Fruit fly (Drosophila melanogaster) whole organism, embryonic: ENCODE data around the gene CG31683.
A peak's percentile ranks its signal among the peaks of the same experiment; 100 is the strongest.

ENCODE experiments used
- BEAF-32 ChIP-seq: fragments of 200-800 bp; sonication (Bioruptor generic); optimal IDR thresholded peaks from 3 replicates; lab custom pipeline; 2017; ENCODE audit warnings: missing biosample characterization, missing genetic modification characterization, mild to moderate bottlenecking, moderate library complexity, missing genetic modification reagents
- BtbVII ChIP-seq: fragments of 200-800 bp; sonication (Bioruptor generic); optimal IDR thresholded peaks from 3 replicates; lab custom pipeline; 2017; ENCODE audit warnings: missing biosample characterization, mild to moderate bottlenecking, missing genetic modification characterization
- CG10267 ChIP-seq: fragments of 200-800 bp; sonication (Bioruptor generic); optimal IDR thresholded peaks from 2 replicates; lab custom pipeline; 2018; ENCODE audit warnings: missing biosample characterization, mild to moderate bottlenecking, missing genetic modification characterization, moderate library complexity
- CG10959 ChIP-seq: fragments of 200-800 bp; sonication (Bioruptor generic); IDR thresholded peaks from 2 replicates; pipeline ENCODE4 v1.3.6; 2022; ENCODE audit warnings: missing biosample characterization, missing genetic modification characterization
- CG12769 ChIP-seq: fragments of 200-800 bp; sonication (Bioruptor generic); optimal IDR thresholded peaks from 2 replicates; lab custom pipeline; 2019; ENCODE audit warnings: missing biosample characterization, mild to moderate bottlenecking, missing genetic modification characterization, moderate library complexity
- CG13894 ChIP-seq: fragments of 200-800 bp; sonication (Bioruptor generic); optimal IDR thresholded peaks from 3 replicates; lab custom pipeline; 2018; ENCODE audit warnings: missing biosample characterization, mild to moderate bottlenecking, missing genetic modification characterization, moderate library complexity
- CG15011 ChIP-seq: fragments of 200-800 bp; sonication (Bioruptor generic); optimal IDR thresholded peaks from 3 replicates; lab custom pipeline; 2018; ENCODE audit warnings: missing biosample characterization, mild to moderate bottlenecking, missing genetic modification characterization
- CG17912 ChIP-seq: fragments of 200-800 bp; sonication (Bioruptor generic); optimal IDR thresholded peaks from 2 replicates; lab custom pipeline; 2018; ENCODE audit warnings: missing biosample characterization, mild to moderate bottlenecking, missing genetic modification characterization
- CG2199 ChIP-seq: fragments of 200-800 bp; sonication (Bioruptor generic); IDR thresholded peaks from 3 replicates; pipeline ENCODE4 v1.3.6; 2022; ENCODE audit warnings: missing biosample characterization, missing genetic modification characterization
- CG4404 ChIP-seq: fragments of 200-800 bp; sonication (Bioruptor generic); IDR thresholded peaks from 2 replicates; pipeline ENCODE4 v1.3.6; 2022; ENCODE audit warnings: missing biosample characterization, missing genetic modification characterization
- CG7556 ChIP-seq: fragments of 200-800 bp; sonication (Bioruptor generic); optimal IDR thresholded peaks from 2 replicates; lab custom pipeline; 2017; ENCODE audit warnings: missing biosample characterization, mild to moderate bottlenecking, missing genetic modification characterization
- CG8388 ChIP-seq: fragments of 200-800 bp; sonication (Bioruptor generic); optimal IDR thresholded peaks from 2 replicates; lab custom pipeline; 2019; ENCODE audit warnings: missing biosample characterization, mild to moderate bottlenecking, missing genetic modification characterization, moderate library complexity
- Chrac-16 ChIP-seq: fragments of 200-800 bp; sonication (Bioruptor generic); optimal IDR thresholded peaks from 3 replicates; lab custom pipeline; 2016; ENCODE audit warnings: missing biosample characterization, missing genetic modification characterization
- Drgx ChIP-seq: fragments of 200-800 bp; sonication (Bioruptor generic); IDR thresholded peaks from 2 replicates; pipeline ENCODE4 v1.3.6; 2022; ENCODE audit warnings: missing biosample characterization, missing genetic modification characterization
- HLHmδ ChIP-seq: fragments of 200-800 bp; sonication (Bioruptor generic); optimal IDR thresholded peaks from 2 replicates; lab custom pipeline; 2018; ENCODE audit warnings: missing biosample characterization, mild to moderate bottlenecking, missing genetic modification characterization, moderate library complexity
- HmgZ ChIP-seq: fragments of 200-800 bp; sonication (Bioruptor generic); optimal IDR thresholded peaks from 2 replicates; lab custom pipeline; 2018; ENCODE audit warnings: missing biosample characterization, mild to moderate bottlenecking, missing genetic modification characterization
- Jarid2 ChIP-seq: fragments of 200-800 bp; sonication (Bioruptor generic); optimal IDR thresholded peaks from 3 replicates; lab custom pipeline; 2017; ENCODE audit warnings: mild to moderate bottlenecking, missing biosample characterization, missing genetic modification reagents, missing genetic modification characterization
- MTF-1 ChIP-seq: fragments of 200-800 bp; sonication (Bioruptor generic); optimal IDR thresholded peaks from 2 replicates; lab custom pipeline; 2018; ENCODE audit warnings: missing biosample characterization, mild to moderate bottlenecking, missing genetic modification characterization, borderline replicate concordance
- Med ChIP-seq: fragments of 200-800 bp; sonication (Bioruptor generic); peaks from one replicate; lab custom pipeline; 2016; ENCODE audit warnings: missing biosample characterization, missing genetic modification characterization, mild to moderate bottlenecking, inconsistent platforms, moderate library complexity
- Nf-YB ChIP-seq: fragments of 200-800 bp; sonication (Bioruptor generic); optimal IDR thresholded peaks from 3 replicates; lab custom pipeline; 2019; ENCODE audit warnings: missing biosample characterization, mild to moderate bottlenecking, missing genetic modification characterization, moderate library complexity
- Pdp1 ChIP-seq, 2 experiments: fragments of 200-800 bp; sonication (Bioruptor generic); optimal IDR thresholded peaks; 3 replicates each; lab custom pipeline; 2016; ENCODE audit warnings: missing biosample characterization in 2 of 2, missing genetic modification characterization in 2 of 2, mild to moderate bottlenecking in 1 of 2, moderate library complexity in 1 of 2
- Poxn ChIP-seq: fragments of 200-800 bp; sonication (Bioruptor generic); IDR thresholded peaks from 2 replicates; pipeline ENCODE4 v1.3.6; 2022; ENCODE audit warnings: missing biosample characterization, missing genetic modification characterization
- Sox100B ChIP-seq: fragments of 200-800 bp; sonication (Bioruptor generic); optimal IDR thresholded peaks from 3 replicates; lab custom pipeline; 2018; ENCODE audit warnings: missing biosample characterization, mild to moderate bottlenecking, missing genetic modification characterization
- Xrp1 ChIP-seq: fragments of 200-800 bp; sonication (Bioruptor generic); IDR thresholded peaks from 2 replicates; pipeline ENCODE4 v1.3.6; 2022; ENCODE audit warnings: missing biosample characterization, missing genetic modification characterization
- ara ChIP-seq: fragments of 200-800 bp; sonication (Bioruptor generic); IDR thresholded peaks from 2 replicates; pipeline ENCODE4 v1.3.6; 2022; ENCODE audit warnings: missing biosample characterization, missing genetic modification characterization
- chinmo ChIP-seq: fragments of 200-800 bp; sonication (Bioruptor generic); IDR thresholded peaks from 4 replicates; pipeline ENCODE4 v1.3.6; 2022; ENCODE audit warnings: missing biosample characterization, missing genetic modification characterization; ENCODE audit not compliant: partially characterized antibody
- chm ChIP-seq: fragments of 200-800 bp; sonication (Bioruptor generic); IDR thresholded peaks from 2 replicates; pipeline ENCODE4 v1.3.6; 2022; ENCODE audit warnings: missing biosample characterization, missing genetic modification characterization
- ci ChIP-seq: fragments of 200-800 bp; sonication (Bioruptor generic); IDR thresholded peaks from 3 replicates; pipeline ENCODE4 v1.3.6; 2022; ENCODE audit warnings: missing biosample characterization, missing genetic modification characterization
- crol ChIP-seq: fragments of 200-800 bp; sonication (Bioruptor generic); IDR thresholded peaks from 2 replicates; pipeline ENCODE4 v1.3.6; 2022; ENCODE audit warnings: missing biosample characterization, missing genetic modification characterization
- gcm ChIP-seq: fragments of 200-800 bp; sonication (Bioruptor generic); optimal IDR thresholded peaks from 2 replicates; lab custom pipeline; 2019; ENCODE audit warnings: missing biosample characterization, mild to moderate bottlenecking, missing genetic modification characterization, moderate library complexity
- kah ChIP-seq: fragments of 200-800 bp; sonication (Bioruptor generic); optimal IDR thresholded peaks from 2 replicates; lab custom pipeline; 2018; ENCODE audit warnings: missing biosample characterization, mild to moderate bottlenecking, missing genetic modification characterization
- kni ChIP-seq: fragments of 200-800 bp; sonication (Bioruptor generic); optimal IDR thresholded peaks from 3 replicates; lab custom pipeline; 2017; ENCODE audit warnings: mild to moderate bottlenecking, missing biosample characterization, missing genetic modification reagents, missing genetic modification characterization
- lmd ChIP-seq: fragments of 200-800 bp; sonication (Bioruptor generic); IDR thresholded peaks from 2 replicates; pipeline ENCODE4 v1.3.6; 2022; ENCODE audit warnings: missing biosample characterization, missing genetic modification characterization
- lola ChIP-seq, 3 experiments: fragments of >200 bp in 2 of 3; fragments of 200-800 bp in 1 of 3; sonication (Bioruptor generic) in 1 of 3; optimal IDR thresholded peaks; 2 replicates each; lab custom pipeline; 2017 to 2019; ENCODE audit warnings: missing biosample characterization in 3 of 3, missing genetic modification characterization in 3 of 3, mild to moderate bottlenecking in 1 of 3, moderate library complexity in 1 of 3
- lov ChIP-seq, 2 experiments: fragments of 200-800 bp in 1 of 2; fragments of >200 bp in 1 of 2; sonication (Bioruptor generic) in 1 of 2; IDR thresholded peaks in 1 of 2; optimal IDR thresholded peaks in 1 of 2; 2 replicates in 1 of 2; 3 replicates in 1 of 2; pipeline versions ENCODE4 v1.3.6 to Lab custom; 2017 to 2022; ENCODE audit warnings: missing biosample characterization in 1 of 2, missing genetic modification characterization in 1 of 2
- pfk ChIP-seq: fragments of 200-800 bp; sonication (Bioruptor generic); optimal IDR thresholded peaks from 2 replicates; lab custom pipeline; 2018; ENCODE audit warnings: missing biosample characterization, mild to moderate bottlenecking, missing genetic modification characterization, moderate library complexity
- pros ChIP-seq: fragments of 200-800 bp; sonication (Bioruptor generic); optimal IDR thresholded peaks from 3 replicates; lab custom pipeline; 2019; ENCODE audit warnings: missing biosample characterization, mild to moderate bottlenecking, missing genetic modification characterization, moderate library complexity
- rib ChIP-seq: fragments of 200-800 bp; sonication (Bioruptor generic); IDR thresholded peaks from 2 replicates; pipeline ENCODE4 v1.3.6; 2022; ENCODE audit warnings: missing biosample characterization, missing genetic modification characterization
- sd ChIP-seq: fragments of 200-800 bp; sonication (Bioruptor generic); optimal IDR thresholded peaks from 3 replicates; lab custom pipeline; 2018; ENCODE audit warnings: missing biosample characterization, mild to moderate bottlenecking, missing genetic modification characterization, moderate library complexity
- sens ChIP-seq: fragments of 200-800 bp; sonication (Bioruptor generic); peaks from one replicate; lab custom pipeline; 2016; ENCODE audit warnings: missing biosample characterization, missing genetic modification characterization
- trem ChIP-seq: fragments of 200-800 bp; optimal IDR thresholded peaks from 3 replicates; lab custom pipeline; 2019; ENCODE audit warnings: missing biosample characterization, mild to moderate bottlenecking, missing genetic modification characterization, moderate library complexity
- twi ChIP-seq: fragments of 200-800 bp; optimal IDR thresholded peaks from 2 replicates; lab custom pipeline; 2019; ENCODE audit warnings: missing biosample characterization, mild to moderate bottlenecking, missing genetic modification characterization, moderate library complexity
- zen ChIP-seq: fragments of 200-800 bp; sonication (Bioruptor generic); optimal IDR thresholded peaks from 3 replicates; lab custom pipeline; 2018; ENCODE audit warnings: missing biosample characterization, mild to moderate bottlenecking, missing genetic modification characterization, moderate library complexity

The CG31683 gene

DNA sequence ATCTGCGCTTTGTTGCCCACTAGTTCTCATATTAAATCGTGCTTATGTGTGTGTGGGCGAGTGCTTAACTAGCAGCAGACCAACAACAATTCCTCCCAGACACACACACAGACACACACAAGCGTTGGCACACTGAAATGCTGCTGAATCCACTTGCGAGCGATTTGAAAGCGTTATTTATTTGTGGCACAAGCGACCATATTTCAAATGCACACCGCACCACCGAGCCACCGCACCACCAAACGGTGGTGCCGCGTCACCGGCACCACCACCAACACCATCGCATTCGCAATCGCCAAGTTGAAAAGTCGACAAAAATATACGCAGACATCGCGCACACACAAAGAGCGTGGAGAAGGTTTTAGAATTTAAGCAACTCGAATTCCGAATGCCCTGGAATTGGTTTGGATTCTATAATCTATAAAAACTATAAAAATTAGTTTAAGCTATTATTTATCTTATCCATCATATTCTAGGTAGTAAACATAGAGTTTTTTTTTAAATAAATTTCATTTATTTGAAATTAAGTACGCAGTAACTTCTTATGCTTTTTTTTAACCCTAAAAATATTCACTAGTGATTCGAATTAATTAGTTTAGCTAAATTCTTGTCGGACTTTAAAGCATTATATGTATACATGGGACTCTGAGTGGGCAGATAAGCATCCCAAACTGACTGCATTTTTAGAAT, 28.9 kb upstream of the CG31683 start (continued):
- TF ChIP-seq CG7556 (GFP tag; lab: Kevin White, UChicago) (peak; percentile 21), CG12769 (peak; percentile 26), CG13894 (tag; lab: Kevin White, UChicago) (no peak), gcm (GFP tag; lab: Kevin White, UChicago) (peak; percentile 9), rib (GFP tag; lab: Robert Waterston, UW) (no peak), sd (tag; lab: Kevin White, UChicago) (peak; percentile 29), Nf-YB (GFP tag; lab: Kevin White, UChicago) (no peak), Jarid2 (GFP tag; lab: Kevin White, UChicago) (no peak), Drgx (GFP tag; lab: Robert Waterston, UW) (peak; percentile 35; the same call in 1 of the 2 replicates), CG10267 (tag; lab: Kevin White, UChicago) (peak; percentile 24), Med (GFP tag; lab: Kevin White, UChicago) (peak; percentile 46)

DNA sequence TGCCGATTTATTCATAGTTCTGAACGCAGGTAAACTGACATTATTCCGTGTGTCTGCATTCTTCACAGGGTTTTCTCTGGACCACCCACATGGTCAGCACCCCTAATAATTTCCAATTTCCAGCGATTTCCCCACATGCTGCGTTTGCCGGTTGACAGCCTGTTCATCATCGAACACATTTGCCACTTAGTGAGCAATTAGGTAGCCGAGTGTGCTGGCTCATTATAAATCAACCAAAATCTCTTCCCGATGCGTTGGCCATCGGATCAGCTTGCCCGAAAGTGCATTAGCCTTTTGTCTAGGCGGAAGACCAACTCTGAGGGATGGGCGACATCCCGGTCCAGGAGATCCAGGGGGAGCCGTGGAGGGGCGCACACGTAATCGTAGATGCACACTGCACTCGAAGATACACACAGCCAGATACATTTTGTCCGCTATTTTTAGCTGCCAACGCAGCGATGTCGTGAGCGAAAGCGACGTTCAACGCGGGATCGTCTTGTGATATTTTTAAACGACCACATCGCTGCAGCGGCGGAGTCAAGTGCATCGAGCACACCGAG, 27.0 kb upstream of the CG31683 start:
- 0 out of 4 replicates have a peak, but pooled peaks have one; percentile 15 for TF ChIP-seq chinmo
- TF ChIP-seq crol (GFP tag; lab: Robert Waterston, UW): peak; percentile 46; the same call in 1 of the 2 replicates
- TF ChIP-seq HmgZ: no peak
- TF ChIP-seq CG2199: 0 out of 3 replicates have a peak, but pooled peaks have one; percentile 44
- no peak for TF ChIP-seq CG15011 (GFP tag; lab: Kevin White, UChicago)
- TF ChIP-seq twi (tag; lab: Kevin White, UChicago): peak; percentile 98
- peak; percentile 56 for TF ChIP-seq lmd (GFP tag; lab: Robert Waterston, UW)
- TF ChIP-seq lov (optimal IDR thresholded peaks at IDR 0.05; lab: Kevin White, UChicago): no peak
- TF ChIP-seq lov (GFP tag; IDR thresholded peaks at IDR 0.05; lab: Robert Waterston, UW): 0 out of 3 replicates have a peak, but pooled peaks have one; percentile 46
- peak; percentile 45 for TF ChIP-seq kni (GFP tag; lab: Kevin White, UChicago)
- peak; percentile 32 for TF ChIP-seq sens (GFP tag; lab: Kevin White, UChicago)
- no peak for TF ChIP-seq BEAF-32
- 0 out of 2 replicates have a peak, but pooled peaks have one; percentile 37 for TF ChIP-seq CG10959 (GFP tag; lab: Robert Waterston, UW)
- no peak for TF ChIP-seq Chrac-16
- no peak for TF ChIP-seq trem (tag; lab: Kevin White, UChicago)
- TF ChIP-seq kah (GFP tag; lab: Kevin White, UChicago): peak; percentile 4
- TF ChIP-seq Xrp1 (GFP tag; lab: Robert Waterston, UW): peak; percentile 17; the same call in 1 of the 2 replicates
- no peak for TF ChIP-seq pfk (GFP tag; lab: Kevin White, UChicago)
- no peak for TF ChIP-seq Poxn
- no peak for TF ChIP-seq CG17912 (GFP tag; lab: Kevin White, UChicago)
- TF ChIP-seq Pdp1 (GFP tag; optimal IDR thresholded peaks at IDR 0.05; lab: Kevin White, UChicago): peak in 1 of 2 experiments; percentile 69
- TF ChIP-seq ara: no peak
- 0 out of 3 replicates have a peak, but pooled peaks have one; percentile 36 for TF ChIP-seq ci (GFP tag; lab: Robert Waterston, UW)
- no peak for TF ChIP-seq BtbVII (GFP tag; lab: Kevin White, UChicago)
- TF ChIP-seq HLHmδ (GFP tag; lab: Kevin White, UChicago): peak; percentile 29
- TF ChIP-seq MTF-1: no peak
- peak; percentile 54; the same call in 1 of the 2 replicates for TF ChIP-seq chm
- no peak for TF ChIP-seq Sox100B (GFP tag; lab: Kevin White, UChicago)
- peak; percentile 31 for TF ChIP-seq zen
- peak; percentile 41 for TF ChIP-seq pros (GFP tag; lab: Kevin White, UChicago)
- no peak for TF ChIP-seq lola (GFP tag; optimal IDR thresholded peaks at IDR 0.05; lab: Kevin White, UChicago)
- TF ChIP-seq CG4404: 0 out of 2 replicates have a peak, but pooled peaks have one; percentile 14
- TF ChIP-seq CG8388 (GFP tag; lab: Kevin White, UChicago): no peak
- TF ChIP-seq, all 482 proteins: peak for 18
